Worm (Caenorhabditis elegans): ENCODE data around the gene Y57G11C.499.

The Y57G11C.499 gene

ce11 chrIV:14770663-14771062, 15.9 kb upstream of the Y57G11C.499 start:
- TF ChIP-seq tbx-2 (tag; optimal IDR thresholded peaks at IDR 0.05) = no peak
- TF ChIP-seq snpc-4 (tag; optimal IDR thresholded peaks at IDR 0.05) = no peak
- TF ChIP-seq nhr-25 (tag; optimal IDR thresholded peaks at IDR 0.05) = no peak
- no peak for TF ChIP-seq nhr-11 (tag; optimal IDR thresholded peaks at IDR 0.05)
- TF ChIP-seq fos-1 (tag; optimal IDR thresholded peaks at IDR 0.05) = no peak
- TF ChIP-seq unc-62 (GFP tag; optimal IDR thresholded peaks at IDR 0.05) = no peak
- no peak for TF ChIP-seq eor-1 (tag; optimal IDR thresholded peaks at IDR 0.05)
- TF ChIP-seq nhr-67 (tag; optimal IDR thresholded peaks at IDR 0.05) = no peak
- TF ChIP-seq lin-15B (tag; optimal IDR thresholded peaks at IDR 0.05) = no peak
- no peak for TF ChIP-seq fkh-2 (tag; optimal IDR thresholded peaks at IDR 0.05)
- TF ChIP-seq ceh-9 (tag; optimal IDR thresholded peaks at IDR 0.05) = no peak
- no peak for TF ChIP-seq ceh-16 (tag; optimal IDR thresholded peaks at IDR 0.05)
- TF ChIP-seq nfya-1 (tag; optimal IDR thresholded peaks at IDR 0.05; ENCODE audit: insufficient read depth) = no peak
- no peak for TF ChIP-seq ZK546.5 (tag; optimal IDR thresholded peaks at IDR 0.05)
- TF ChIP-seq ceh-28 (tag; optimal IDR thresholded peaks at IDR 0.05) = no peak
- TF ChIP-seq ztf-11 (tag; optimal IDR thresholded peaks at IDR 0.05) = no peak
- no peak for TF ChIP-seq nhr-237 (tag; optimal IDR thresholded peaks at IDR 0.05)
- TF ChIP-seq hmg-11 (tag; optimal IDR thresholded peaks at IDR 0.05) = no peak
- no peak for TF ChIP-seq nhr-28 (tag; optimal IDR thresholded peaks at IDR 0.05)
- TF ChIP-seq sea-2 (GFP tag; optimal IDR thresholded peaks at IDR 0.05) = no peak

ce11 chrIV:14769218-14769835, 14.6 kb upstream of the Y57G11C.499 start, which contains the start of gene Y57G11C.43:
Y57G11C.43 (plus strand) TSS chrIV:14769441.
- TF ChIP-seq ama-1 (optimal IDR thresholded peaks at IDR 0.05) = peak; percentile 43
- no peak for TF ChIP-seq egl-5 (tag; optimal IDR thresholded peaks at IDR 0.05)

- TF ChIP-seq ceh-9 (tag; optimal IDR thresholded peaks at IDR 0.05) (no peak), aly-2 (tag; optimal IDR thresholded peaks at IDR 0.05) (peak; percentile 12), unc-62 (GFP tag; optimal IDR thresholded peaks at IDR 0.05) (peak; percentile 62), snpc-4 (tag; optimal IDR thresholded peaks at IDR 0.05) (peak; percentile 84), fkh-2 (tag; optimal IDR thresholded peaks at IDR 0.05) (no peak), ZK546.5 (tag; optimal IDR thresholded peaks at IDR 0.05) (peak; percentile 7), mdl-1 (tag; optimal IDR thresholded peaks at IDR 0.05) (no peak), lin-39 (tag; optimal IDR thresholded peaks at IDR 0.05) (peak; percentile 87), lin-15B (tag; optimal IDR thresholded peaks at IDR 0.05) (peak; percentile 98), elt-1 (tag; optimal IDR thresholded peaks at IDR 0.05) (peak; percentile 68), egl-27 (tag; optimal IDR thresholded peaks at IDR 0.05) (peak; percentile 15), ama-1 (optimal IDR thresholded peaks at IDR 0.05) (peak; percentile 64), eor-1 (tag; optimal IDR thresholded peaks at IDR 0.05) (peak in 1 of 2 experiments; percentile 38), jun-1 (tag; optimal IDR thresholded peaks at IDR 0.05) (peak; percentile 72), nhr-12 (tag; optimal IDR thresholded peaks at IDR 0.05) (no peak), nhr-237 (tag; optimal IDR thresholded peaks at IDR 0.05) (no peak), nhr-77 (tag; optimal IDR thresholded peaks at IDR 0.05) (peak; percentile 59), zag-1 (tag; optimal IDR thresholded peaks at IDR 0.05) (no peak), pqm-1 (tag; optimal IDR thresholded peaks at IDR 0.05) (peak; percentile 88), egl-5 (tag; optimal IDR thresholded peaks at IDR 0.05) (peak; percentile 95), nhr-11 (tag; optimal IDR thresholded peaks at IDR 0.05) (peak; percentile 68), nhr-25 (tag; optimal IDR thresholded peaks at IDR 0.05) (peak; percentile 93), ceh-82 (tag; optimal IDR thresholded peaks at IDR 0.05) (peak; percentile 84), elt-2 (tag; optimal IDR thresholded peaks at IDR 0.05) (peak; percentile 60), tbx-2 (tag; optimal IDR thresholded peaks at IDR 0.05) (peak; percentile 60), pha-4 (tag; optimal IDR thresholded peaks at IDR 0.05) (peak; percentile 96), nhr-23 (tag; optimal IDR thresholded peaks at IDR 0.05) (peak; percentile 94), nhr-67 (tag; optimal IDR thresholded peaks at IDR 0.05) (no peak), hmg-11 (tag; optimal IDR thresholded peaks at IDR 0.05) (peak; percentile 82), fkh-10 (GFP tag; optimal IDR thresholded peaks at IDR 0.05) (peak; percentile 45), skn-1 (tag; optimal IDR thresholded peaks at IDR 0.05) (peak; percentile 93), ceh-28 (tag; optimal IDR thresholded peaks at IDR 0.05) (peak; percentile 80), R02D3.7 (tag; optimal IDR thresholded peaks at IDR 0.05) (peak; percentile 98), unc-39 (tag; optimal IDR thresholded peaks at IDR 0.05) (no peak), ztf-4 (tag; optimal IDR thresholded peaks at IDR 0.05) (peak; percentile 1), lsy-12 (tag; optimal IDR thresholded peaks at IDR 0.05) (peak; percentile 82), nhr-43 (tag; optimal IDR thresholded peaks at IDR 0.05; ENCODE audit: poor library complexity, severe bottlenecking) (peak; percentile 86), nfya-1 (tag; optimal IDR thresholded peaks at IDR 0.05; ENCODE audit: insufficient read depth) (peak; percentile 94), fos-1 (tag; optimal IDR thresholded peaks at IDR 0.05) (no peak), nhr-76 (tag; optimal IDR thresholded peaks at IDR 0.05) (no peak)
Observed at ce11 chrIV:14767693-14768251, 13.0 kb upstream of the Y57G11C.499 start, which contains the start of the genes mrps-7 and Y57G11C.3. mrps-7 (minus strand) TSS chrIV:14767730. Y57G11C.3 (plus strand) TSS chrIV:14768201.
